Worm (Caenorhabditis elegans) whole organism, midembryonic: Measurements from ENCODE around the gene rfk-1.

ENCODE experiments used
- cog-1 ChIP-seq: sonication (generic microtip); optimal IDR thresholded peaks from 2 replicates; lab custom pipeline; 2016; ENCODE audit warnings: missing genetic modification characterization, missing compliant biosample characterization
- flt-1 ChIP-seq: fragments of 200-800 bp; sonication (Bioruptor generic); IDR thresholded peaks from 2 replicates; pipeline ENCODE4 v1.3.6; 2022; ENCODE audit warnings: missing genetic modification characterization, missing compliant biosample characterization
- med-1 ChIP-seq: sonication (generic microtip); optimal IDR thresholded peaks from 2 replicates; lab custom pipeline; 2017; ENCODE audit warnings: missing genetic modification characterization, mild to moderate bottlenecking, missing compliant biosample characterization, antibody characterized with exemption, missing genetic modification reagents; ENCODE audit not compliant: insufficient read depth
- ztf-23 ChIP-seq: fragments of 200-800 bp; sonication (Bioruptor generic); IDR thresholded peaks from 2 replicates; pipeline ENCODE4 v1.3.6; 2022; ENCODE audit warnings: missing genetic modification reagents, missing genetic modification characterization, missing compliant biosample characterization

DNA sequence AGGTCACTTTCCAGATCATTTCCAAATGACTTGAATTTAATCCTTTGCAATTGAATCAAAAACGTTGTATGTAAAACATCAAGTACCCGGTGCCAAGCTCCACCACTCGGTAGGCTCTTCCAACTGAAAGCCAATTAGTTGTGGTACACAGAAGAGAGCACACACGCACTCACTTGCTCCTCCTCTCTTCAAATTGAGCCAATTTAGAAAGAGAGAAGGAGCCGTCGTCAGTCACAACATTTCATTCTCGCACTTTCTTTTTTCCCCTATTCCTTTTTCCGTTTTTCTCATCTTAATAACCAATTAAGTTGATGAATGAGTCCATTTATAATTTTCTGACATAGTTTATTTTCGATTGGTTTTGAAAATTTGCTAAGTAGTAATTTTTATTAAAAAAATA lies 11.0 kb downstream of the rfk-1 start:
- no peak for TF ChIP-seq flt-1 (GFP tag; lab: Robert Waterston, UW)
- TF ChIP-seq cog-1 (tag; lab: Kevin White, UChicago), result no peak
- no peak for TF ChIP-seq ztf-23
- no peak for TF ChIP-seq med-1 (GFP tag; lab: Kevin White, UChicago)
